Worm (Caenorhabditis elegans): ENCODE results near the gene npp-3.

ce11 chrII:11816475-11816874 lies 58.1 kb downstream of the npp-3 start, which contains the start of gene pap-3:
- TF ChIP-seq snpc-4 (tag; optimal IDR thresholded peaks at IDR 0.05): no peak
- no peak for TF ChIP-seq ZK546.5 (tag; optimal IDR thresholded peaks at IDR 0.05)
- no peak for TF ChIP-seq nhr-237 (tag; optimal IDR thresholded peaks at IDR 0.05)
- TF ChIP-seq fos-1 (tag; optimal IDR thresholded peaks at IDR 0.05): no peak
- no peak for TF ChIP-seq ama-1 (optimal IDR thresholded peaks at IDR 0.05)
- TF ChIP-seq zag-1 (tag; optimal IDR thresholded peaks at IDR 0.05): no peak
- TF ChIP-seq nhr-21 (tag; optimal IDR thresholded peaks at IDR 0.05): no peak
- TF ChIP-seq lin-39 (tag; optimal IDR thresholded peaks at IDR 0.05): no peak
- TF ChIP-seq lin-13 (GFP tag; optimal IDR thresholded peaks at IDR 0.05): no peak
